Worm (Caenorhabditis elegans) whole organism, young adult: ENCODE measurements around the gene nspg-4.

Source experiments
- B0019.2 ChIP-seq: fragments of 200-800 bp; sonication (Bioruptor generic); conservative IDR thresholded peaks from 2 replicates; pipeline ENCODE4 v1.3.6; 2022; ENCODE audit warnings: missing genetic modification reagents, missing genetic modification characterization, missing compliant biosample characterization
- F39B2.1 ChIP-seq: fragments of 200-800 bp; sonication (Bioruptor generic); IDR thresholded peaks from 2 replicates; pipeline ENCODE4 v1.3.6; 2022; ENCODE audit warnings: missing genetic modification reagents, missing genetic modification characterization, missing compliant biosample characterization
- K11D2.4 ChIP-seq: fragments of 200-800 bp; sonication (Bioruptor generic); IDR thresholded peaks from 2 replicates; pipeline ENCODE4 v1.3.6; 2022; ENCODE audit warnings: missing genetic modification reagents, missing genetic modification characterization, missing compliant biosample characterization
- T07F8.4 ChIP-seq: sonication (generic microtip); optimal IDR thresholded peaks from 2 replicates; lab custom pipeline; 2016; ENCODE audit warnings: mild to moderate bottlenecking, missing genetic modification characterization, moderate library complexity, missing compliant biosample characterization
- Y53F4B.3 ChIP-seq: fragments of 200-800 bp; sonication (Bioruptor generic); IDR thresholded peaks from 2 replicates; pipeline ENCODE4 v1.3.6; 2022; ENCODE audit warnings: missing genetic modification reagents, missing genetic modification characterization, missing compliant biosample characterization
- Y67H2A.10 ChIP-seq: fragments of 200-800 bp; sonication (Bioruptor generic); conservative IDR thresholded peaks from 2 replicates; pipeline ENCODE4 v1.3.6; 2022; ENCODE audit warnings: missing genetic modification reagents, missing genetic modification characterization, missing compliant biosample characterization
- ZK185.1 ChIP-seq: sonication (generic microtip); optimal IDR thresholded peaks from 2 replicates; lab custom pipeline; 2016; ENCODE audit warnings: mild to moderate bottlenecking, missing genetic modification characterization, missing compliant biosample characterization; ENCODE audit not compliant: poor library complexity, severe bottlenecking
- ama-1 ChIP-seq, 3 experiments: fragments of 150-350 bp in 1 of 3; sonication (generic microtip) in 2 of 3; optimal IDR thresholded peaks; 2 replicates each; lab custom pipeline; 2014 to 2018; ENCODE audit warnings: missing biosample characterization in 2 of 3, missing genetic modification characterization in 2 of 3, missing genetic modification reagents in 2 of 3
- aptf-2 ChIP-seq: fragments of 200-800 bp; sonication (Bioruptor generic); conservative IDR thresholded peaks from 2 replicates; pipeline ENCODE4 v1.3.6; 2022; ENCODE audit warnings: missing genetic modification reagents, missing genetic modification characterization, missing compliant biosample characterization
- attf-5 ChIP-seq: fragments of 200-800 bp; sonication (Bioruptor generic); optimal IDR thresholded peaks from 2 replicates; lab custom pipeline; 2018; ENCODE audit warnings: mild to moderate bottlenecking, missing genetic modification characterization, missing compliant biosample characterization
- bed-1 ChIP-seq: fragments of 200-800 bp; sonication (Bioruptor generic); IDR thresholded peaks from 2 replicates; pipeline ENCODE4 v1.3.6; 2022; ENCODE audit warnings: missing genetic modification reagents, missing genetic modification characterization, missing compliant biosample characterization
- cebp-2 ChIP-seq: fragments of 200-800 bp; sonication (Bioruptor generic); IDR thresholded peaks from 2 replicates; pipeline ENCODE4 v1.3.6; 2022; ENCODE audit warnings: missing genetic modification characterization, missing compliant biosample characterization
- ceh-27 ChIP-seq: fragments of 200-800 bp; sonication (Bioruptor generic); optimal IDR thresholded peaks from 2 replicates; lab custom pipeline; 2018; ENCODE audit warnings: mild to moderate bottlenecking, missing genetic modification characterization, moderate library complexity, missing compliant biosample characterization
- ceh-40 ChIP-seq: fragments of 200-800 bp; sonication (Bioruptor generic); IDR thresholded peaks from 2 replicates; pipeline ENCODE4 v1.3.6; 2022; ENCODE audit warnings: missing genetic modification characterization, missing compliant biosample characterization
- ceh-91 ChIP-seq: fragments of 200-800 bp; sonication (Bioruptor generic); IDR thresholded peaks from 2 replicates; pipeline ENCODE4 v1.3.6; 2022; ENCODE audit warnings: missing genetic modification reagents, missing genetic modification characterization, missing compliant biosample characterization
- chd-7 ChIP-seq: sonication (generic microtip); optimal IDR thresholded peaks from 2 replicates; lab custom pipeline; 2016; ENCODE audit warnings: mild to moderate bottlenecking, missing genetic modification characterization, moderate library complexity, missing compliant biosample characterization
- fkh-3 ChIP-seq: sonication (generic microtip); optimal IDR thresholded peaks from 2 replicates; lab custom pipeline; 2016; ENCODE audit warnings: mild to moderate bottlenecking, missing genetic modification characterization, missing compliant biosample characterization
- hlh-12 ChIP-seq: sonication (generic microtip); optimal IDR thresholded peaks from 2 replicates; lab custom pipeline; 2016; ENCODE audit warnings: missing genetic modification characterization, missing compliant biosample characterization
- hrde-1 ChIP-seq: sonication (generic microtip); optimal IDR thresholded peaks from 2 replicates; lab custom pipeline; 2016; ENCODE audit warnings: missing genetic modification characterization, mild to moderate bottlenecking, missing compliant biosample characterization, moderate library complexity, missing genotype, missing genetic modification reagents, borderline replicate concordance
- lag-1 ChIP-seq: fragments of 200-800 bp; sonication (Bioruptor generic); IDR thresholded peaks from 2 replicates; pipeline ENCODE4 v1.3.6; 2022; ENCODE audit warnings: missing genetic modification reagents, missing genetic modification characterization, missing compliant biosample characterization
- let-526 ChIP-seq: fragments of 200-800 bp; sonication (Bioruptor generic); IDR thresholded peaks from 2 replicates; pipeline ENCODE4 v1.3.6; 2022; ENCODE audit warnings: missing genetic modification reagents, missing genetic modification characterization, missing compliant biosample characterization
- madf-10 ChIP-seq: sonication (generic microtip); optimal IDR thresholded peaks from 2 replicates; lab custom pipeline; 2016; ENCODE audit warnings: mild to moderate bottlenecking, missing genetic modification characterization, missing compliant biosample characterization
- madf-8 ChIP-seq: fragments of 200-800 bp; sonication (Bioruptor generic); conservative IDR thresholded peaks from 2 replicates; pipeline ENCODE4 v1.3.6; 2022; ENCODE audit warnings: missing genetic modification reagents, missing genetic modification characterization, missing compliant biosample characterization
- mel-28 ChIP-seq: sonication (generic microtip); optimal IDR thresholded peaks from 2 replicates; lab custom pipeline; 2016; ENCODE audit warnings: borderline replicate concordance, mild to moderate bottlenecking, missing genetic modification characterization, missing compliant biosample characterization
- mxl-1 ChIP-seq: sonication (generic microtip); optimal IDR thresholded peaks from 2 replicates; lab custom pipeline; 2016; ENCODE audit warnings: missing genetic modification characterization, missing compliant biosample characterization
- nfya-1 ChIP-seq: sonication (generic microtip); optimal IDR thresholded peaks from 2 replicates; lab custom pipeline; 2017; ENCODE audit warnings: antibody characterized with exemption, missing compliant biosample characterization, missing genetic modification characterization, borderline replicate concordance; ENCODE audit not compliant: insufficient read depth
- nhr-80 ChIP-seq: sonication (generic microtip); optimal IDR thresholded peaks from 2 replicates; lab custom pipeline; 2016; ENCODE audit warnings: missing genetic modification characterization, missing compliant biosample characterization
- repo-1 ChIP-seq: sonication (generic microtip); optimal IDR thresholded peaks from 2 replicates; lab custom pipeline; 2017; ENCODE audit warnings: mild to moderate bottlenecking, missing genetic modification characterization, missing compliant biosample characterization
- sdz-38 ChIP-seq: sonication (generic microtip); optimal IDR thresholded peaks from 2 replicates; lab custom pipeline; 2016; ENCODE audit warnings: missing genotype, missing genetic modification characterization, missing compliant biosample characterization
- snpc-1.1 ChIP-seq: sonication (generic microtip); optimal IDR thresholded peaks from 2 replicates; lab custom pipeline; 2017; ENCODE audit warnings: missing genetic modification characterization, mild to moderate bottlenecking, missing compliant biosample characterization, antibody characterized with exemption, moderate library complexity, missing genotype, missing genetic modification reagents; ENCODE audit not compliant: insufficient read depth
- sptf-2 ChIP-seq: fragments of 200-800 bp; sonication (Bioruptor generic); optimal IDR thresholded peaks from 2 replicates; lab custom pipeline; 2018; ENCODE audit warnings: mild to moderate bottlenecking, missing genetic modification characterization, missing compliant biosample characterization
- unc-130 ChIP-seq: sonication (generic microtip); optimal IDR thresholded peaks from 2 replicates; lab custom pipeline; 2016; ENCODE audit warnings: missing genetic modification reagents, missing genetic modification characterization, missing compliant biosample characterization
- unc-62 ChIP-seq: fragments of 150-350 bp; optimal IDR thresholded peaks from 2 replicates; lab custom pipeline; 2014; ENCODE audit warnings: missing biosample characterization, missing genetic modification reagents, missing genetic modification characterization
- xnd-1 ChIP-seq: sonication (generic microtip); optimal IDR thresholded peaks from 2 replicates; lab custom pipeline; 2016; ENCODE audit warnings: missing genotype, missing genetic modification reagents, missing genetic modification characterization, missing compliant biosample characterization
- ztf-26 ChIP-seq: sonication (generic microtip); optimal IDR thresholded peaks from 2 replicates; lab custom pipeline; 2017; ENCODE audit warnings: missing genetic modification characterization, missing compliant biosample characterization
- ztf-3 ChIP-seq: fragments of 200-800 bp; sonication (Bioruptor generic); optimal IDR thresholded peaks from 2 replicates; lab custom pipeline; 2018; ENCODE audit warnings: mild to moderate bottlenecking, missing genetic modification characterization, missing compliant biosample characterization

Gene nspg-4

ce11 chrX:3369442-3369841 is 19.2 kb upstream of the nspg-4 start:
- TF ChIP-seq lag-1 (GFP tag; lab: Robert Waterston, UW) (no peak), attf-5 (GFP tag; lab: Kevin White, UChicago) (no peak), F39B2.1 (no peak), ZK185.1 (tag; lab: Kevin White, UChicago) (no peak), aptf-2 (GFP tag; lab: Robert Waterston, UW) (no peak), snpc-1.1 (no peak), chd-7 (tag; lab: Kevin White, UChicago) (no peak), B0019.2 (no peak), K11D2.4 (GFP tag; lab: Robert Waterston, UW) (no peak), nfya-1 (tag; lab: Kevin White, UChicago) (no peak), fkh-3 (tag; lab: Kevin White, UChicago) (no peak)

- no peak for TF ChIP-seq xnd-1 (tag; lab: Kevin White, UChicago)
- no peak for TF ChIP-seq sptf-2
- TF ChIP-seq ceh-27 (GFP tag; lab: Kevin White, UChicago) = no peak
- no peak for TF ChIP-seq madf-10
- no peak for TF ChIP-seq mxl-1 (tag; lab: Kevin White, UChicago)
- TF ChIP-seq ama-1 (optimal IDR thresholded peaks at IDR 0.05; lab: Kevin White, UChicago) = no peak
- TF ChIP-seq ama-1 (GFP tag; optimal IDR thresholded peaks at IDR 0.05; lab: Kevin White, UChicago) = no peak
- no peak for TF ChIP-seq nhr-80 (tag; lab: Kevin White, UChicago)
- TF ChIP-seq unc-130 = no peak
- no peak for TF ChIP-seq mel-28 (tag; lab: Kevin White, UChicago)
- TF ChIP-seq repo-1 (tag; lab: Kevin White, UChicago) = no peak
- no peak for TF ChIP-seq cebp-2
- no peak for TF ChIP-seq hlh-12 (tag; lab: Kevin White, UChicago)
- no peak for TF ChIP-seq Y67H2A.10 (GFP tag; lab: Robert Waterston, UW)
- TF ChIP-seq ceh-40 (GFP tag; lab: Robert Waterston, UW) = no peak
- no peak for TF ChIP-seq ztf-3
- no peak for TF ChIP-seq Y53F4B.3 (GFP tag; lab: Robert Waterston, UW)
- TF ChIP-seq T07F8.4 = no peak
- TF ChIP-seq sdz-38 (tag; lab: Kevin White, UChicago) = no peak
- TF ChIP-seq ztf-26 (tag; lab: Kevin White, UChicago) = no peak
- TF ChIP-seq aptf-2 (GFP tag; lab: Robert Waterston, UW) = no peak
These were observed 18.5 kb upstream of the nspg-4 start, which contains the start of gene ZK563.2 for ce11 chrX:3368659-3369058. TSS of gene ZK563.2 (plus strand) at chrX:3368959.

- 0 out of 2 replicates have a peak, but pooled peaks have one; percentile 40 for TF ChIP-seq bed-1 (GFP tag; lab: Robert Waterston, UW)
- no peak for TF ChIP-seq madf-8 (GFP tag; lab: Robert Waterston, UW)
- TF ChIP-seq, all 124 proteins: peak for 1
These were observed 16.6 kb upstream of the nspg-4 start for ce11 chrX:3366782-3367181.

ce11 chrX:3362378-3362777 is 12.2 kb upstream of the nspg-4 start, which contains the start of gene dhs-26:
TSS of gene dhs-26 (minus strand) at chrX:3362493.
- peak; percentile 21 for TF ChIP-seq unc-62 (GFP tag; lab: Kevin White, UChicago)
- TF ChIP-seq let-526 (GFP tag; lab: Robert Waterston, UW) = no peak
- TF ChIP-seq fkh-3 (tag; lab: Kevin White, UChicago) = no peak
- no peak for TF ChIP-seq hrde-1 (tag; lab: Kevin White, UChicago)
- no peak for TF ChIP-seq ceh-91 (GFP tag; lab: Robert Waterston, UW)
- TF ChIP-seq nhr-80 (tag; lab: Kevin White, UChicago) = peak; percentile 82
